Fruit fly (Drosophila melanogaster) whole organism, prepupa: ENCODE measurements around the gene CG18417.

Experiments
- CG15336 ChIP-seq: fragments of 200-800 bp; sonication (Bioruptor generic); IDR thresholded peaks from 2 replicates; pipeline ENCODE4 v1.3.6; 2022; ENCODE audit warnings: missing biosample characterization, missing genetic modification characterization
- CG34406 ChIP-seq: fragments of 200-800 bp; sonication (Bioruptor generic); optimal IDR thresholded peaks from 3 replicates; lab custom pipeline; 2016; ENCODE audit warnings: missing biosample characterization, missing genetic modification characterization
- CG9139 ChIP-seq: fragments of 200-800 bp; sonication (Bioruptor generic); optimal IDR thresholded peaks from 3 replicates; lab custom pipeline; 2017; ENCODE audit warnings: missing biosample characterization, mild to moderate bottlenecking, missing genetic modification characterization
- Sox102F ChIP-seq: fragments of 200-800 bp; sonication (Bioruptor generic); optimal IDR thresholded peaks from 2 replicates; lab custom pipeline; 2016; ENCODE audit warnings: missing biosample characterization, mild to moderate bottlenecking, missing genetic modification characterization
- achi ChIP-seq: fragments of 200-800 bp; sonication (Bioruptor generic); optimal IDR thresholded peaks from 3 replicates; lab custom pipeline; 2016; ENCODE audit warnings: missing biosample characterization, missing genetic modification characterization

- TF ChIP-seq CG15336 (GFP tag; lab: Robert Waterston, UW) (no peak), CG9139 (GFP tag; lab: Kevin White, UChicago) (no peak), Sox102F (GFP tag; lab: Kevin White, UChicago) (no peak), achi (no peak), CG34406 (GFP tag; lab: Kevin White, UChicago) (no peak)
Measured at dm6 chr3L:7397979-7398378, 1.9 kb upstream of the CG18417 start, which contains the start of gene CG8562.
